Worm (Caenorhabditis elegans): Measurements from ENCODE around the gene Y4C6B.1.
"Not testable (repeated sequence)": the region's sequence is repeated elsewhere in the genome, so short reads cannot be mapped to it uniquely, and the experiment has no call there.

The Y4C6B.1 gene

DNA sequence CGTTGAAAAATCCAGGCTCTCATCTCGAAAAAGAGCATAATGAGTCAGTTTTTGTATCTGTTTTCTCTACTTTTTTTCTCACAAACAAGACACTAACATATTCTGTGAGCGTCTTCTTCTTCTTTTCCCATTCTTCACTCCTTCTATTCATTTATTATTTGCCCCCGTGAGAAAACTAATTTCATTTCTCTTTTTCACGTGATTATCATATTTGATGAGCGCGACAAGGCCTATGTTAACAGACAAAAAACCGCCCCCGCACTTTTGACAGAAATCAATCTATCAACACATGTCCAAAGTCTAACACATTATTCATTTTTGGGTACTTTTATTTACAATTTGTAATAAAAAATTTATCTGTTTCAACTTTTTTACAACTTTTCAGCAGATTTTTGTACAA lies 16.6 kb upstream of the Y4C6B.1 start:
- no peak for TF ChIP-seq ceh-45 (GFP tag; IDR thresholded peaks at IDR 0.05)
- no peak for TF ChIP-seq pros-1 (tag; optimal IDR thresholded peaks at IDR 0.05)
- no peak for TF ChIP-seq ceh-14 (tag; optimal IDR thresholded peaks at IDR 0.05)
- TF ChIP-seq dmd-4 (tag; optimal IDR thresholded peaks at IDR 0.05; ENCODE audit: borderline replicate concordance) = no peak
- no peak for TF ChIP-seq ceh-34 (tag; optimal IDR thresholded peaks at IDR 0.05)
- TF ChIP-seq hlh-15 (tag; optimal IDR thresholded peaks at IDR 0.05) = no peak
- no peak for TF ChIP-seq C38D4.7 (GFP tag; optimal IDR thresholded peaks at IDR 0.05)
- no peak for TF ChIP-seq hlh-8 (tag; optimal IDR thresholded peaks at IDR 0.05)
- TF ChIP-seq syd-9 (tag; optimal IDR thresholded peaks at IDR 0.05) = no peak
- TF ChIP-seq unc-55 (GFP tag; optimal IDR thresholded peaks at IDR 0.05) = no peak
- TF ChIP-seq ceh-48 (tag; optimal IDR thresholded peaks at IDR 0.05) = no peak
- no peak for TF ChIP-seq lim-6 (tag; optimal IDR thresholded peaks at IDR 0.05)
- TF ChIP-seq unc-3 (GFP tag; conservative IDR thresholded peaks at IDR 0.05) = no peak
- no peak for TF ChIP-seq unc-3 (tag; optimal IDR thresholded peaks at IDR 0.05)
- TF ChIP-seq mec-3 (tag; optimal IDR thresholded peaks at IDR 0.05; ENCODE audit: borderline replicate concordance) = no peak
- TF ChIP-seq K02D7.2 (tag; optimal IDR thresholded peaks at IDR 0.05) = no peak
- TF ChIP-seq ceh-19 (GFP tag; optimal IDR thresholded peaks at IDR 0.05) = no peak
- no peak for TF ChIP-seq tbx-2 (tag; optimal IDR thresholded peaks at IDR 0.05)
- no peak for TF ChIP-seq Y22D7AL.16 (tag; optimal IDR thresholded peaks at IDR 0.05)

DNA sequence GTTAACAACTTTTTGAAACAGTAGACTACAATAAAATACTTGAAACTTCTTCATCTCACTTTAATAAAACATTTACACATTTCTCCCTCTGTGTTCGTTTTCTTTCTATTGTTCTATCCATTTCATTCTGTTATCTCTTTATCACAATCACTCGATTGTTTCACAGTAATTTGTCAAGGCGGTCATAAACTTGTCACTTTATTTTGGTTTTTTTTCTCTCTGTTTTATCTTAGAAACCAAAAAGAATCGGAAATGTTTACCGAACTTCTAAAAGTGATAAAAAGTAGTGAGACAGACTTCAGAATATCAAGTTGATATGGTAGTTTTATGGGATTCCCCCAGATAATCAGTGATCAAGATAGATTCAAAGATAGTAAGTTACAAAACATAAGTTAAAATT lies 15.0 kb upstream of the Y4C6B.1 start, which contains the start of gene Y4C6B.2:
Y4C6B.2 (plus strand) TSS at position 320 of the 400 bp plus-strand sequence.
- TF ChIP-seq hlh-8 (tag; optimal IDR thresholded peaks at IDR 0.05) (no peak), hlh-13 (GFP tag; optimal IDR thresholded peaks at IDR 0.05) (no peak), rnt-1 (tag; optimal IDR thresholded peaks at IDR 0.05) (no peak), pax-1 (tag; optimal IDR thresholded peaks at IDR 0.05) (no peak), ceh-22 (tag; optimal IDR thresholded peaks at IDR 0.05) (no peak), lim-6 (tag; optimal IDR thresholded peaks at IDR 0.05) (no peak), nhr-232 (tag; optimal IDR thresholded peaks at IDR 0.05) (no peak), ceh-9 (tag; optimal IDR thresholded peaks at IDR 0.05) (no peak), unc-55 (GFP tag; optimal IDR thresholded peaks at IDR 0.05) (no peak), fkh-10 (GFP tag; optimal IDR thresholded peaks at IDR 0.05) (no peak), tbx-7 (tag; optimal IDR thresholded peaks at IDR 0.05) (no peak), pat-9 (tag; optimal IDR thresholded peaks at IDR 0.05) (no peak), T23F11.4 (GFP tag; optimal IDR thresholded peaks at IDR 0.05) (no peak), lin-11 (tag; optimal IDR thresholded peaks at IDR 0.05) (no peak), ref-2 (tag; optimal IDR thresholded peaks at IDR 0.05) (no peak), C08G9.2 (tag; optimal IDR thresholded peaks at IDR 0.05) (no peak), eyg-1 (tag; optimal IDR thresholded peaks at IDR 0.05) (no peak), sdc-2 (tag; optimal IDR thresholded peaks at IDR 0.05) (no peak)

DNA sequence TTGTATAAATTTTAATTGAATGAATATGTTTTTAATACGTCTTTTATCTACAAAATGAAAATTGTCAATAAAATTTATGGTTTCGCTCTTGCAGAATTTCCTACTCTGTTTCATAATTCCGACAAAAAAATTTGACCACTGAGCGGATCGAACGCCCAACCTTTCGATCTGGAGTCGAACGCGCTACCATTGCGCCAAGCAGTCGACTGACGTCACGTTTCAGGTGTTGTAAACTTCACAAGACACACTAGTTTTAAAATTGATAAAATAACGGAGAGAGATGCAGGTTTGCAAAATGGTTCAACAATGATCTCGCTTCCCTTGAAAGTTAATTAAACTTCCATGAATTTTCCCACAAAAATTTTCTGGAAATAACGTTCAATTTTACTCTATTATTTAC lies 10.1 kb upstream of the Y4C6B.1 start:
- TF ChIP-seq pros-1 (tag; optimal IDR thresholded peaks at IDR 0.05) (no peak), gmeb-2 (tag; optimal IDR thresholded peaks at IDR 0.05) (no peak), unc-55 (GFP tag; optimal IDR thresholded peaks at IDR 0.05) (no peak), lim-6 (tag; optimal IDR thresholded peaks at IDR 0.05) (no peak), mec-3 (tag; optimal IDR thresholded peaks at IDR 0.05; ENCODE audit: borderline replicate concordance) (no peak)

DNA sequence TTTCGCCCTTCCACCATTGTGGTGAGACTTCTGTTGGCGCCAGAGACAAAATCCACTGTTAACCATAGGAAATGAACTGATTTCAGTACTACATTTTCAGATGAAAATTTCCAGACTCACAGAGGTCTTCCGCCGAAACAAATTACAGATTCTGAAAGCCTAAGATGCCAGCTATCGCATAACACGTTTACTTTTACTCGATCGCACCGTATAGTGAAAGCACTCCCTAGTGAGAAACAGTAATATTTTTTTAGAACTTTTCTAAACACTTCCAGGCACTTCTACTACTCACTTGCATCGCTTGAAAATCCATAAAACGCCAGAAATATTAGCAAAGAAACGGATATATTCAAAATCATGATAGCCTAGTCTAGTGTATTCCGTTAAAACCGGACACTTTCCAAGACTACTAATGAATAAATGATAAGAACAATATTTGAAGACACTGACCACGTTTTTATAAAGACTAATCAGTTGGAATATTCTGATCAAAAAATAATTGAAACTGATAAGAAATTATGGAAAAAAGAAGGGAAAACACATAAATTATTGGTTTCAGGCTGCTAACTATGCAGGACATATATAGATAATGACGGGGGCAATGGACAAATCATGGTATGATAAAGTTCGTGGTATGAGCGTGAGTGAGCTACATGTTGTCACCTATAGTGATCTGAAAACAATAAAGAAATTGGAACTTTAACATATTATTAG lies 3.7 kb upstream of the Y4C6B.1 start, which contains the start of gene gba-4:
gba-4 (minus strand) TSS at position 418 of the 714 bp plus-strand sequence.
- not testable (repeated sequence) for TF ChIP-seq unc-42 (tag; optimal IDR thresholded peaks at IDR 0.05); hlh-30 (tag; optimal IDR thresholded peaks at IDR 0.05; ENCODE audit: insufficient read depth); zip-5 (tag; optimal IDR thresholded peaks at IDR 0.05)

Measured in whole organism, late embryonic.